Fruit fly (Drosophila melanogaster): ENCODE data around the gene Mst57Dc.

Mst57Dc gene

dm6 chr3R:25806145-25806544, 23.4 kb downstream of the Mst57Dc start, which contains the start of gene BG642167:
TSS of gene BG642167 (plus strand) at chr3R:25806445.
- no peak for TF ChIP-seq fkh (GFP tag; optimal IDR thresholded peaks at IDR 0.05)
- no peak for TF ChIP-seq topi (GFP tag; optimal IDR thresholded peaks at IDR 0.05)
- no peak for TF ChIP-seq dac (GFP tag; optimal IDR thresholded peaks at IDR 0.05)
- TF ChIP-seq CG6808 (GFP tag; optimal IDR thresholded peaks at IDR 0.05) = no peak
- TF ChIP-seq CG1621 (tag; optimal IDR thresholded peaks at IDR 0.05) = no peak
- TF ChIP-seq Met (GFP tag; optimal IDR thresholded peaks at IDR 0.05) = no peak
- no peak for TF ChIP-seq CG3919 (GFP tag; optimal IDR thresholded peaks at IDR 0.05)
- no peak for TF ChIP-seq spab (GFP tag; optimal IDR thresholded peaks at IDR 0.05)
- TF ChIP-seq cyc (GFP tag; optimal IDR thresholded peaks at IDR 0.05) = no peak
- no peak for TF ChIP-seq pdm3 (GFP tag; optimal IDR thresholded peaks at IDR 0.05)
- TF ChIP-seq eg (GFP tag; IDR thresholded peaks at IDR 0.05) = no peak
- no peak for TF ChIP-seq Hr39 (GFP tag; optimal IDR thresholded peaks at IDR 0.05)
- no peak for TF ChIP-seq CG7368 (GFP tag; optimal IDR thresholded peaks at IDR 0.05)
- TF ChIP-seq Blimp-1 (GFP tag; optimal IDR thresholded peaks at IDR 0.05) = no peak
- TF ChIP-seq CG3032 (tag; optimal IDR thresholded peaks at IDR 0.05) = no peak
- no peak for TF ChIP-seq CG11294 (GFP tag; IDR thresholded peaks at IDR 0.05)

- TF ChIP-seq Sox14 (GFP tag; optimal IDR thresholded peaks at IDR 0.05) = no peak
- TF ChIP-seq Ets21C (GFP tag; optimal IDR thresholded peaks at IDR 0.05) = no peak
- TF ChIP-seq Hr4 (GFP tag; optimal IDR thresholded peaks at IDR 0.05) = no peak
- no peak for TF ChIP-seq Hr39 (GFP tag; optimal IDR thresholded peaks at IDR 0.05)
- TF ChIP-seq CG8119 (GFP tag; IDR thresholded peaks at IDR 0.05) = no peak
- no peak for TF ChIP-seq pdm3 (GFP tag; optimal IDR thresholded peaks at IDR 0.05)
- no peak for TF ChIP-seq CG34406 (GFP tag; optimal IDR thresholded peaks at IDR 0.05)
- TF ChIP-seq vri (GFP tag; optimal IDR thresholded peaks at IDR 0.05) = no peak
- TF ChIP-seq CG11294 (GFP tag; IDR thresholded peaks at IDR 0.05) = no peak
- no peak for TF ChIP-seq CG8319 (GFP tag; optimal IDR thresholded peaks at IDR 0.05)
- TF ChIP-seq lz (GFP tag; optimal IDR thresholded peaks at IDR 0.05) = no peak
These were observed 37.7 kb downstream of the Mst57Dc start for dm6 chr3R:25791807-25792206.

dm6 chr3R:25790371-25790770, 39.1 kb downstream of the Mst57Dc start, which contains the start of gene CG31093:
TSS of gene CG31093 (minus strand) at chr3R:25790471.
- TF ChIP-seq Eip78C (GFP tag) (no peak), vri (GFP tag; optimal IDR thresholded peaks at IDR 0.05) (no peak), Eip75B (GFP tag; optimal IDR thresholded peaks at IDR 0.05) (no peak), achi (GFP tag; optimal IDR thresholded peaks at IDR 0.05) (no peak), CG32006 (GFP tag; optimal IDR thresholded peaks at IDR 0.05) (no peak), Blimp-1 (GFP tag; optimal IDR thresholded peaks at IDR 0.05) (no peak), CG1621 (tag; optimal IDR thresholded peaks at IDR 0.05) (no peak), CG8632 (GFP tag; optimal IDR thresholded peaks at IDR 0.05) (no peak)

dm6 chr3R:25789355-25789754, 40.1 kb downstream of the Mst57Dc start, which contains the start of gene CG31380:
TSS of gene CG31380 (minus strand) at chr3R:25789455.
- no peak for TF ChIP-seq CG11294 (GFP tag; IDR thresholded peaks at IDR 0.05)
- TF ChIP-seq Eip75B (GFP tag; optimal IDR thresholded peaks at IDR 0.05) = no peak
- TF ChIP-seq acj6 (GFP tag; optimal IDR thresholded peaks at IDR 0.05) = no peak
- no peak for TF ChIP-seq CG8119 (GFP tag; IDR thresholded peaks at IDR 0.05)
- no peak for TF ChIP-seq lz (GFP tag; optimal IDR thresholded peaks at IDR 0.05)
- no peak for TF ChIP-seq dac (GFP tag; optimal IDR thresholded peaks at IDR 0.05)

- TF ChIP-seq Lpt (GFP tag; optimal IDR thresholded peaks at IDR 0.05) (no peak), CG15336 (GFP tag; IDR thresholded peaks at IDR 0.05) (no peak), CG9139 (GFP tag; optimal IDR thresholded peaks at IDR 0.05) (no peak)
These were observed 42.3 kb downstream of the Mst57Dc start, which contains the start of gene CG4960 for dm6 chr3R:25787198-25787597. TSS of gene CG4960 (minus strand) at chr3R:25787298.
